Worm (Caenorhabditis elegans): Measurements from ENCODE around the gene gba-4.
A peak's percentile ranks its signal among the peaks of the same experiment; 100 is the strongest.

gba-4 gene

ce11 chrIV:5389951-5390350, 39.3 kb upstream of the gba-4 start (continued):
- TF ChIP-seq B0336.3 (GFP tag; IDR thresholded peaks at IDR 0.05) (peak; percentile 82), ceh-100 (GFP tag; IDR thresholded peaks at IDR 0.05) (peak; percentile 14; the same call in 1 of the 2 replicates), Y95B8A.8 (GFP tag; IDR thresholded peaks at IDR 0.05) (no peak), mcd-1 (GFP tag; IDR thresholded peaks at IDR 0.05) (peak; percentile 45; the same call in 1 of the 2 replicates), xnd-1 (tag; optimal IDR thresholded peaks at IDR 0.05) (peak; percentile 19), nhr-80 (tag; optimal IDR thresholded peaks at IDR 0.05) (no peak), Y56A3A.18 (GFP tag; IDR thresholded peaks at IDR 0.05) (0 out of 2 replicates have a peak, but pooled peaks have one; percentile 27), snpc-3.4 (tag; optimal IDR thresholded peaks at IDR 0.05) (peak; percentile 28), him-1 (tag; optimal IDR thresholded peaks at IDR 0.05) (no peak), lsy-27 (tag; optimal IDR thresholded peaks at IDR 0.05; ENCODE audit: borderline replicate concordance, insufficient read depth) (no peak), snpc-4 (GFP tag; optimal IDR thresholded peaks at IDR 0.05) (peak; percentile 18), snpc-4 (tag; optimal IDR thresholded peaks at IDR 0.05) (peak in 3 of 4 experiments; percentile 6 to 85 (median 42)), ama-1 (optimal IDR thresholded peaks at IDR 0.05) (no peak), ama-1 (GFP tag; optimal IDR thresholded peaks at IDR 0.05) (peak in 1 of 2 experiments; percentile 92), pbrm-1 (GFP tag; IDR thresholded peaks at IDR 0.05) (0 out of 2 replicates have a peak, but pooled peaks have one; percentile 13), hsf-1 (GFP tag; IDR thresholded peaks at IDR 0.05) (peak; percentile 73), unc-62 (GFP tag; optimal IDR thresholded peaks at IDR 0.05) (no peak), lin-35 (GFP tag; optimal IDR thresholded peaks at IDR 0.05) (no peak), ekl-4 (GFP tag; IDR thresholded peaks at IDR 0.05) (peak; percentile 70; the same call in 1 of the 2 replicates), madf-6 (GFP tag; IDR thresholded peaks at IDR 0.05) (peak; percentile 64; the same call in 1 of the 2 replicates), C06A6.2 (GFP tag; conservative IDR thresholded peaks at IDR 0.05) (no peak), efl-1 (GFP tag; optimal IDR thresholded peaks at IDR 0.05) (no peak), ztf-18 (tag; optimal IDR thresholded peaks at IDR 0.05) (no peak), die-1 (tag; optimal IDR thresholded peaks at IDR 0.05) (no peak), cebp-1 (GFP tag; IDR thresholded peaks at IDR 0.05) (no peak), cebp-1 (tag; optimal IDR thresholded peaks at IDR 0.05) (no peak), somi-1 (GFP tag; optimal IDR thresholded peaks at IDR 0.05) (no peak), tlf-1 (GFP tag; optimal IDR thresholded peaks at IDR 0.05) (peak; percentile 24), ztf-22 (GFP tag; optimal IDR thresholded peaks at IDR 0.05) (no peak), aptf-2 (GFP tag; conservative IDR thresholded peaks at IDR 0.05) (no peak)

- TF ChIP-seq ceh-40 (GFP tag; IDR thresholded peaks at IDR 0.05) (no peak), attf-5 (GFP tag; optimal IDR thresholded peaks at IDR 0.05) (peak; percentile 31), ztf-18 (tag; optimal IDR thresholded peaks at IDR 0.05) (peak; percentile 47), nhr-80 (tag; optimal IDR thresholded peaks at IDR 0.05) (peak; percentile 89), cebp-1 (GFP tag; IDR thresholded peaks at IDR 0.05) (no peak), cebp-1 (tag; optimal IDR thresholded peaks at IDR 0.05) (peak; percentile 52), dox-1 (GFP tag; IDR thresholded peaks at IDR 0.05) (0 out of 2 replicates have a peak, but pooled peaks have one; percentile 34), madf-3 (GFP tag; IDR thresholded peaks at IDR 0.05) (no peak), snpc-4 (GFP tag; optimal IDR thresholded peaks at IDR 0.05) (no peak), snpc-4 (tag; optimal IDR thresholded peaks at IDR 0.05) (peak in 1 of 4 experiments; percentile 23), atf-7 (tag; optimal IDR thresholded peaks at IDR 0.05) (peak; percentile 55), madf-10 (tag; optimal IDR thresholded peaks at IDR 0.05) (peak; percentile 2)
These were observed 37.9 kb upstream of the gba-4 start, which contains the start of gene elo-6 for ce11 chrIV:5388477-5389065. Gene elo-6, minus strand, starts transcription at chrIV:5388559.

ce11 chrIV:5385020-5385419, 34.3 kb upstream of the gba-4 start, which contains the start of gene F41H10.12:
Gene F41H10.12, plus strand, starts transcription at chrIV:5385320.
- TF ChIP-seq mes-4 (tag; optimal IDR thresholded peaks at IDR 0.05) (no peak), hsf-1 (GFP tag; IDR thresholded peaks at IDR 0.05) (no peak), egl-44 (GFP tag; IDR thresholded peaks at IDR 0.05) (no peak), madf-3 (GFP tag; IDR thresholded peaks at IDR 0.05) (no peak), ceh-91 (GFP tag; IDR thresholded peaks at IDR 0.05) (no peak), F49E8.2 (tag; optimal IDR thresholded peaks at IDR 0.05; ENCODE audit: insufficient read depth) (no peak), fkh-3 (tag; optimal IDR thresholded peaks at IDR 0.05) (no peak), lin-40 (tag; optimal IDR thresholded peaks at IDR 0.05) (no peak), let-526 (GFP tag; IDR thresholded peaks at IDR 0.05) (no peak), nhr-80 (tag; optimal IDR thresholded peaks at IDR 0.05) (no peak), snpc-1.1 (tag; optimal IDR thresholded peaks at IDR 0.05; ENCODE audit: insufficient read depth) (no peak), hrde-1 (tag; optimal IDR thresholded peaks at IDR 0.05; ENCODE audit: borderline replicate concordance) (no peak)

Measured in whole organism, young adult.